Fruit fly (Drosophila melanogaster): ENCODE measurements around the gene CG13041.

The CG13041 gene

DNA sequence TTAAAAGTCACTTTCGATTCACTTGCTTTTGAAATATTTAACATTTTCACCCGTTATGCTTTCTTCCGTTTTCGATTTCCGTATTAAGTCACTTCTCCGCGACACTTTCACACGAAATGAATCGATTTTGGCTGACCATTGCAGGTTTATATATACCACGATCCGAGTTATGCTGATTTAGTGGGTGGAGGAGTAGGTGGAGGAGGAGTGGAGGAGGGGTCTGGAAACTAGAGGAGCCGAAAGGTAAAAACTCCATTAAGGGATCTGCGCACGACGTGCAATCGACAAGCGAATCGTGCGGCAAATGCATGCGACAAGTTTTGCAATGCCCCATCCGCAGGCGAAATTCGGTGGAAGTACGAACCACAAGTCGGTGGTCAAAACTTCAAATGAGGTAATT is 28.5 kb downstream of the CG13041 start, which contains the start of gene CG13045:
Gene CG13045 (minus strand): TSS at position 101 of the 400 bp plus-strand sequence.
- TF ChIP-seq toe (GFP tag; optimal IDR thresholded peaks at IDR 0.05) = no peak
- TF ChIP-seq CG1620 (GFP tag; optimal IDR thresholded peaks at IDR 0.05) = no peak
- no peak for TF ChIP-seq bab1 (GFP tag; optimal IDR thresholded peaks at IDR 0.05)
- no peak for TF ChIP-seq CG5204 (GFP tag; optimal IDR thresholded peaks at IDR 0.05)
- no peak for TF ChIP-seq pad (GFP tag; optimal IDR thresholded peaks at IDR 0.05)
- no peak for TF ChIP-seq Mnt (GFP tag; optimal IDR thresholded peaks at IDR 0.05)
- no peak for TF ChIP-seq Crg-1 (GFP tag; optimal IDR thresholded peaks at IDR 0.05)
- TF ChIP-seq Clk (GFP tag; optimal IDR thresholded peaks at IDR 0.05) = no peak
- no peak for TF ChIP-seq CG11617 (GFP tag; optimal IDR thresholded peaks at IDR 0.05)
- no peak for TF ChIP-seq CG7101 (tag; optimal IDR thresholded peaks at IDR 0.05)
- no peak for TF ChIP-seq cic (GFP tag; optimal IDR thresholded peaks at IDR 0.05)
- TF ChIP-seq CG33017 (tag; optimal IDR thresholded peaks at IDR 0.05) = no peak
- no peak for TF ChIP-seq ovo (GFP tag; optimal IDR thresholded peaks at IDR 0.05)
- TF ChIP-seq CG14711 (tag; optimal IDR thresholded peaks at IDR 0.05) = no peak
- no peak for TF ChIP-seq tj (GFP tag; optimal IDR thresholded peaks at IDR 0.05)
- no peak for TF ChIP-seq cnc (optimal IDR thresholded peaks at IDR 0.05)
- TF ChIP-seq CG7045 (GFP tag; optimal IDR thresholded peaks at IDR 0.05) = no peak
- TF ChIP-seq CG12768 (GFP tag; optimal IDR thresholded peaks at IDR 0.05) = no peak
- TF ChIP-seq kay (GFP tag; ENCODE audit: borderline replicate concordance) = no peak

DNA sequence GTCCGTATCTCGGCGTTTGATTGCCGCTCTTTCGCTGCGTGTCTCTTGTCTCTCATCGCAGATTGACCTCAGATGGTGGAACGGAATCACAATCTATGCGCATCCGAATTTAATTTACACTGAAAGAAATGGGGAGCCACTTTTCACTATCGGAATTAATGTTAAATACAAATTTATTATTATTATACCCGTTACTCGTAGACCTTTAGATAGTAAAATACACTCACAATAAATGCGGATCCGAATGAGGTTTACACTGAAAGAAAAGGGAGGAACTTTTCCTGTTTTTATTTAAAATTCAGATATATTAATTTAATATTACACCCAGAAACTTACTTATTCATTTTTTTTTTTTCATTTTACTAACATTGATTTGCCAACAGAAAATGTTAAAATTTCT is 30.3 kb downstream of the CG13041 start:
- TF ChIP-seq ovo (GFP tag; optimal IDR thresholded peaks at IDR 0.05) (no peak), bab1 (GFP tag; optimal IDR thresholded peaks at IDR 0.05) (no peak), CG33017 (tag; optimal IDR thresholded peaks at IDR 0.05) (no peak), Mnt (GFP tag; optimal IDR thresholded peaks at IDR 0.05) (no peak), Clk (GFP tag; optimal IDR thresholded peaks at IDR 0.05) (no peak), cnc (optimal IDR thresholded peaks at IDR 0.05) (no peak), CG11617 (GFP tag; optimal IDR thresholded peaks at IDR 0.05) (no peak), kay (GFP tag; ENCODE audit: borderline replicate concordance) (no peak), Hr96 (GFP tag; optimal IDR thresholded peaks at IDR 0.05) (no peak), tj (GFP tag; optimal IDR thresholded peaks at IDR 0.05) (no peak), pad (GFP tag; optimal IDR thresholded peaks at IDR 0.05) (no peak), cic (GFP tag; optimal IDR thresholded peaks at IDR 0.05) (no peak), CG12768 (GFP tag; optimal IDR thresholded peaks at IDR 0.05) (no peak), CG7045 (GFP tag; optimal IDR thresholded peaks at IDR 0.05) (no peak), CG7101 (tag; optimal IDR thresholded peaks at IDR 0.05) (no peak), CG5204 (GFP tag; optimal IDR thresholded peaks at IDR 0.05) (no peak), CG1620 (GFP tag; optimal IDR thresholded peaks at IDR 0.05) (no peak), CG14711 (tag; optimal IDR thresholded peaks at IDR 0.05) (no peak), toe (GFP tag; optimal IDR thresholded peaks at IDR 0.05) (no peak)

DNA sequence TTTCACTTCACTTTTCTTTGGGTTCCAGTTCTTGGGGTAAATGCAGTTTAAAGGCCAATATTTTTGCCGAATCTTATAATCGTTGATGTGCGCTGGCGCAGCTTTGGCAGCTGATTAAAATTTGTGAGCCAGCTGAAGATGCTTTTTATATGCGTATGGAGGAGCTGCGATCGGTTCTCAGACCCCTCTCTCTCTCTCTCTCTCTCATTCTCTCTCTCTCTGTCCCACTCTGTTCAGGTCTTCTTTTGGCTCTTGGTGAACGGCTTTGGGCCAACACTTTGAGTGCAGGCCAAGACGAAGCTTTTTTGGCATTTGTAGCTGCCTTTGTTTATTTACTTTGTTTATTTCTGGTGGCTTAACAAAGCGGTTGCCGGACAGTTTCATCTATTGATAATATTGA is 31.0 kb downstream of the CG13041 start, which contains the start of gene CG13046:
Gene CG13046 (minus strand): TSS at position 101 of the 400 bp plus-strand sequence.
- TF ChIP-seq CG7045 (GFP tag; optimal IDR thresholded peaks at IDR 0.05) (no peak), CG11617 (GFP tag; optimal IDR thresholded peaks at IDR 0.05) (no peak), Clk (GFP tag; optimal IDR thresholded peaks at IDR 0.05) (no peak), Crg-1 (GFP tag; optimal IDR thresholded peaks at IDR 0.05) (no peak), CG7101 (tag; optimal IDR thresholded peaks at IDR 0.05) (no peak), CG12768 (GFP tag; optimal IDR thresholded peaks at IDR 0.05) (no peak), ovo (GFP tag; optimal IDR thresholded peaks at IDR 0.05) (no peak), pad (GFP tag; optimal IDR thresholded peaks at IDR 0.05) (no peak), Hr96 (GFP tag; optimal IDR thresholded peaks at IDR 0.05) (no peak), CG5204 (GFP tag; optimal IDR thresholded peaks at IDR 0.05) (no peak), CG14711 (tag; optimal IDR thresholded peaks at IDR 0.05) (no peak), bab1 (GFP tag; optimal IDR thresholded peaks at IDR 0.05) (no peak), toe (GFP tag; optimal IDR thresholded peaks at IDR 0.05) (no peak), CG33017 (tag; optimal IDR thresholded peaks at IDR 0.05) (no peak), cic (GFP tag; optimal IDR thresholded peaks at IDR 0.05) (no peak), Mnt (GFP tag; optimal IDR thresholded peaks at IDR 0.05) (no peak), CG1620 (GFP tag; optimal IDR thresholded peaks at IDR 0.05) (no peak), tj (GFP tag; optimal IDR thresholded peaks at IDR 0.05) (no peak), cnc (optimal IDR thresholded peaks at IDR 0.05) (no peak), kay (GFP tag; ENCODE audit: borderline replicate concordance) (no peak)

DNA sequence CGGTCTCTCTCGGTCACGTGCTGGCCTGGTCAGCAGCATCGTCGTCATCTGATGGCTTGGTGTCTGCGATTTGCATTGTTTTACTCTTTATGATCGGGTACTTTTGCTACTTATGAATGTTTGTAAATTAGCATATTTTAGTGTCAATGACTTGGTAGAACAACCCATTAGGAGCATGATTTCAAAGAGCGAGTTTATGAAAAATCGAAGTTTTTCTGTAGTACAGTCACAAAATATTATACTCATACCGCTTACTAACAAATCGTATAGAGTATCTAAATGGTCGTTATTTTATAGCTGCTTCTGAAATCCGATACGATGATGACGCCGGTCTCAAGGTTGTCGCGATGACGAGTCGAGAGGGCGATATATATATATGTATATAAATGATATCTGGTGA is 33.1 kb downstream of the CG13041 start:
- TF ChIP-seq Hr96 (GFP tag; optimal IDR thresholded peaks at IDR 0.05) = no peak
- TF ChIP-seq cic (GFP tag; optimal IDR thresholded peaks at IDR 0.05) = no peak
- TF ChIP-seq pad (GFP tag; optimal IDR thresholded peaks at IDR 0.05) = no peak
- TF ChIP-seq Mnt (GFP tag; optimal IDR thresholded peaks at IDR 0.05) = no peak
- no peak for TF ChIP-seq Clk (GFP tag; optimal IDR thresholded peaks at IDR 0.05)
- TF ChIP-seq ovo (GFP tag; optimal IDR thresholded peaks at IDR 0.05) = no peak
- no peak for TF ChIP-seq CG5204 (GFP tag; optimal IDR thresholded peaks at IDR 0.05)
- TF ChIP-seq CG1620 (GFP tag; optimal IDR thresholded peaks at IDR 0.05) = no peak

DNA sequence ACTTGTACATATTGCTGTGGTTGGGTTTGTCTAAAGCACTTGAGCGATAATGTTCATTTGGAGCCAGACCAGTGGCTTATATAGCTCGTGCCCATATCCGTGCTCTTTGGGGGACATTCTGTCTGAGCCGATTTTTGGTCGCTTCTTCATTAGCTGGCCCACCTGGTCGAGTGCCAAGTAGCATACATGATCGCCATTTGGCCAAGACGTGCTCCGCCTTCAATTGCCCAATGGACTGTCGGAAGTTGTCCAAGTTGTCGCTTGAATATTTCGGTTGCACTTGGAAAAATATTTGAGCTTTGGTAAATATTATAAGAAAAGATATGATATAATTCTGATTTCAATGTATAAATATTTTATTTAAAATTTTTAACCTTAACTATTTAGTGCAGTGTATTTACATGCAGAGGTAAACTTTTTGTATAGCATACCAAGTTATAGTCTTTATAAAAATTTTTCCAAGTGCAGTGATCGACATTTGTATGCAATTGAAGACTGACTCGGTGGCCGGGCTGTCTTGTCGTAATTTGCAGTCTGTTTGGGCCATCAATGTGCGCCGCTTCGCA is 33.9 kb downstream of the CG13041 start, which contains the start of gene CG13047:
Gene CG13047 (minus strand): TSS at position 51 of the 566 bp plus-strand sequence.
- no peak for TF ChIP-seq CG7101 (tag; optimal IDR thresholded peaks at IDR 0.05)
- no peak for TF ChIP-seq toe (GFP tag; optimal IDR thresholded peaks at IDR 0.05)
- no peak for TF ChIP-seq kay (GFP tag; ENCODE audit: borderline replicate concordance)

DNA sequence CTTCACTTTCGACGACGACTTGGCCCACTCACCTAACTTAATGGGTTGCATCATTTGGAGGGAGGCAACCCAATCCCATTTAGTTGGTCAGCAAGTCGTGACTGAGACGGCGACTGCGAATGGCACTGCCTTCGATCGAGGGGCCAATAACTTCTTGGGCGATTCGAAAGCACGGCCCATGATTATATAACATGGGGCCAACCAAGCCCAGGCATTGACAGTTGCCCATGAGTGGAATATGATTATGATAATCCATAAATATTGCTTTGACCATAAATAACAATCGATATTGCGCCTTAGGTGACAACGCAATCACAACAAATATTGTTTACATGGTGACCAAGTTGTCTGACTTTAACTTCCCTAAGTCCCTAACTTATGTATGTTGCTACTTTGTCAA is 35.5 kb downstream of the CG13041 start, which contains the start of gene CG13048:
Gene CG13048 (minus strand): TSS at position 101 of the 400 bp plus-strand sequence.
- no peak for TF ChIP-seq Crg-1 (GFP tag; optimal IDR thresholded peaks at IDR 0.05)
- no peak for TF ChIP-seq CG33017 (tag; optimal IDR thresholded peaks at IDR 0.05)
- no peak for TF ChIP-seq Hr96 (GFP tag; optimal IDR thresholded peaks at IDR 0.05)
- TF ChIP-seq Clk (GFP tag; optimal IDR thresholded peaks at IDR 0.05) = no peak
- no peak for TF ChIP-seq CG1620 (GFP tag; optimal IDR thresholded peaks at IDR 0.05)
- no peak for TF ChIP-seq toe (GFP tag; optimal IDR thresholded peaks at IDR 0.05)
